Worm (Caenorhabditis elegans) whole organism, young adult: ENCODE measurements around the gene F47E1.20.

Experiments used
- attf-5 ChIP-seq: fragments of 200-800 bp; sonication (Bioruptor generic); optimal IDR thresholded peaks from 2 replicates; lab custom pipeline; 2018; ENCODE audit warnings: mild to moderate bottlenecking, missing genetic modification characterization, missing compliant biosample characterization
- lsy-27 ChIP-seq: sonication (generic microtip); optimal IDR thresholded peaks from 2 replicates; lab custom pipeline; 2017; ENCODE audit warnings: missing genetic modification characterization, mild to moderate bottlenecking, missing compliant biosample characterization, antibody characterized with exemption, missing genotype, borderline replicate concordance; ENCODE audit not compliant: insufficient read depth
- tlf-1 ChIP-seq: fragments of 200-800 bp; sonication (Bioruptor generic); optimal IDR thresholded peaks from 2 replicates; lab custom pipeline; 2018; ENCODE audit warnings: mild to moderate bottlenecking, missing genetic modification characterization, missing compliant biosample characterization

- TF ChIP-seq attf-5 (GFP tag; lab: Kevin White, UChicago) (no peak), tlf-1 (GFP tag; lab: Kevin White, UChicago) (no peak), lsy-27 (tag; lab: Kevin White, UChicago) (no peak)
Measured at ce11 chrX:9023816-9024215, 24.9 kb upstream of the F47E1.20 start.
